Worm (Caenorhabditis elegans) whole organism, L4 larva: ENCODE results near the gene zip-3.

ENCODE experiments used
- Y5F2A.4 ChIP-seq: fragments of 200-800 bp; sonication (Bioruptor generic); optimal IDR thresholded peaks from 2 replicates; lab custom pipeline; 2018; ENCODE audit warnings: mild to moderate bottlenecking, missing genetic modification characterization, missing compliant biosample characterization
- unc-62 ChIP-seq, 3 experiments: fragments of 150-350 bp in 1 of 3; sonication (generic microtip); optimal IDR thresholded peaks in 2 of 3; peaks in 1 of 3; 1 replicate in 1 of 3; 2 replicates in 2 of 3; lab custom pipeline; 2014 to 2017; ENCODE audit warnings: missing biosample characterization in 3 of 3, missing genetic modification characterization in 3 of 3, missing genetic modification reagents in 3 of 3, missing genotype in 1 of 3

Gene zip-3

ce11 chrII:13902014-13902413 is 55.2 kb downstream of the zip-3 start, which contains the start of gene W02B8.1:
TSS of gene W02B8.1 (minus strand) at chrII:13902114.
- peak in 1 of 2 experiments; percentile 86 for TF ChIP-seq unc-62 (GFP tag; optimal IDR thresholded peaks at IDR 0.05 in 1 of 2; lab: Kevin White, UChicago)
- no peak for TF ChIP-seq unc-62 (tag; optimal IDR thresholded peaks at IDR 0.05; lab: Kevin White, UChicago)
- no peak for TF ChIP-seq Y5F2A.4 (GFP tag; lab: Kevin White, UChicago)
